Worm (Caenorhabditis elegans) whole organism, L4 larva: ENCODE measurements around the gene dac-1.

Experiments
- T26A8.4 ChIP-seq: fragments of 200-800 bp; sonication (Bioruptor generic); IDR thresholded peaks from 2 replicates; pipeline ENCODE4 v1.3.6; 2022; ENCODE audit warnings: missing genetic modification characterization, missing compliant biosample characterization
- Y5F2A.4 ChIP-seq: fragments of 200-800 bp; sonication (Bioruptor generic); optimal IDR thresholded peaks from 2 replicates; lab custom pipeline; 2018; ENCODE audit warnings: mild to moderate bottlenecking, missing genetic modification characterization, missing compliant biosample characterization
- aha-1 ChIP-seq: fragments of 150-350 bp; peaks from one replicate; lab custom pipeline; 2014; ENCODE audit warnings: missing biosample characterization, missing genetic modification characterization
- ceh-44 ChIP-seq: fragments of 200-800 bp; sonication (Bioruptor generic); IDR thresholded peaks from 2 replicates; pipeline ENCODE4 v1.3.6; 2022; ENCODE audit warnings: missing genetic modification reagents, missing genetic modification characterization, missing compliant biosample characterization
- ceh-62 ChIP-seq: sonication (generic microtip); optimal IDR thresholded peaks from 2 replicates; lab custom pipeline; 2017; ENCODE audit warnings: missing biosample characterization, missing genetic modification characterization
- ces-1 ChIP-seq: fragments of 150-350 bp; sonication (generic microtip); optimal IDR thresholded peaks from 4 replicates; lab custom pipeline; 2014; ENCODE audit warnings: missing biosample characterization, missing genetic modification reagents, missing genetic modification characterization
- daf-16 ChIP-seq, 3 experiments: sonication (generic microtip); optimal IDR thresholded peaks; 2 replicates each; lab custom pipeline; 2016 to 2017; ENCODE audit warnings: missing genetic modification characterization in 3 of 3, missing genetic modification reagents in 3 of 3, mild to moderate bottlenecking in 2 of 3, missing compliant biosample characterization in 2 of 3, missing biosample characterization in 1 of 3, moderate library complexity in 1 of 3
- dpl-1 ChIP-seq: fragments of 150-350 bp; optimal IDR thresholded peaks from 2 replicates; lab custom pipeline; 2014; ENCODE audit warnings: missing biosample characterization, missing genetic modification reagents, missing genetic modification characterization
- dve-1 ChIP-seq: sonication (generic microtip); optimal IDR thresholded peaks from 2 replicates; lab custom pipeline; 2017; ENCODE audit warnings: antibody characterized with exemption, mild to moderate bottlenecking, missing genetic modification characterization, missing compliant biosample characterization; ENCODE audit not compliant: insufficient read depth
- lin-1 ChIP-seq: fragments of 200-800 bp; sonication (Bioruptor generic); IDR thresholded peaks from 2 replicates; pipeline ENCODE4 v1.3.6; 2022; ENCODE audit warnings: missing genetic modification reagents, missing genetic modification characterization, missing compliant biosample characterization
- lin-38 ChIP-seq: fragments of 200-800 bp; sonication (Bioruptor generic); IDR thresholded peaks from 2 replicates; pipeline ENCODE4 v1.3.6; 2022; ENCODE audit warnings: missing genetic modification reagents, missing genetic modification characterization, missing compliant biosample characterization
- madf-9 ChIP-seq: fragments of 200-800 bp; sonication (Bioruptor generic); conservative IDR thresholded peaks from 2 replicates; pipeline ENCODE4 v1.3.6; 2022; ENCODE audit warnings: missing genetic modification reagents, missing genetic modification characterization, missing compliant biosample characterization
- mes-2 ChIP-seq: sonication (generic microtip); optimal IDR thresholded peaks from 2 replicates; lab custom pipeline; 2016; ENCODE audit warnings: missing genotype, mild to moderate bottlenecking, missing genetic modification characterization, missing compliant biosample characterization; ENCODE audit not compliant: poor library complexity, severe bottlenecking
- nhr-11 ChIP-seq: fragments of 150-350 bp; optimal IDR thresholded peaks from 2 replicates; lab custom pipeline; 2014; ENCODE audit warnings: missing biosample characterization, missing genetic modification characterization
- nhr-76 ChIP-seq: fragments of 150-350 bp; optimal IDR thresholded peaks from 2 replicates; lab custom pipeline; 2014; ENCODE audit warnings: missing biosample characterization, missing genetic modification characterization
- pha-4 ChIP-seq, 2 experiments: fragments of 150-350 bp in 1 of 2; fragments of 200-800 bp in 1 of 2; sonication (Bioruptor generic) in 1 of 2; IDR thresholded peaks in 1 of 2; optimal IDR thresholded peaks in 1 of 2; 2 replicates each; pipeline versions ENCODE4 v1.3.6 to Lab custom; 2014 to 2022; ENCODE audit warnings: missing genetic modification characterization in 2 of 2, missing genetic modification reagents in 2 of 2, missing biosample characterization in 1 of 2, missing compliant biosample characterization in 1 of 2
- pqm-1 ChIP-seq: sonication (generic microtip); optimal IDR thresholded peaks from 2 replicates; lab custom pipeline; 2017; ENCODE audit warnings: missing biosample characterization, missing genetic modification characterization
- rbr-2 ChIP-seq: sonication (generic microtip); optimal IDR thresholded peaks from 2 replicates; lab custom pipeline; 2016; ENCODE audit warnings: missing genotype, missing genetic modification characterization, missing compliant biosample characterization
- tag-97 ChIP-seq: fragments of 200-800 bp; sonication (Bioruptor generic); IDR thresholded peaks from 2 replicates; pipeline ENCODE4 v1.3.6; 2022; ENCODE audit warnings: missing genetic modification characterization, missing compliant biosample characterization
- unc-39 ChIP-seq: sonication (generic microtip); optimal IDR thresholded peaks from 2 replicates; lab custom pipeline; 2017; ENCODE audit warnings: missing biosample characterization, missing genetic modification characterization

The dac-1 gene

DNA sequence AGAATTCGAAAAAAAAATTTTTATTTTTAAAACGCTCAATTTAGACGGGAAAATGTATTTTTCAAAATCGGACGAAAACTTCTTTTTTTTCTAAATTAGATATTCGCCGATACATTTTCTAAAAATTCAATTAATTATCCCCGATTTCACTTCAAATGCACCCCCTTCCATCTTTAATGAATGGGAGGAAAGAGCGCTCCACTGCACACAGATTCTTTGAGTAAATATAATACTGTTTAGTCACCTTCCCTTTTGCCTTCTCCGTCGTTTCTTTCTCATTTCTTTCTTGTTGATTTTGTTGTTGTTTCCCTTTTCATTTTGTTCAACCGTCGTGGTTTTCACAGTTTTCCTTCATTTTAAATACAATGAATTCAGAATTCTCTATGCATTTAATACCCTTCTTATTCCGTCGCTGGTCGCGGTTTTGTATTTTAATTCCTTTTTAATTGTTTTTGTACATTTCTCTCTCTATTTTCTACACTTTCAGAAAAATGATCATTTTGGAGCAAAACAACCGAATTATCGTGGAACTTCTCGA is 45.9 kb downstream of the dac-1 start, which contains the start of gene arx-4:
Gene arx-4 (plus strand): TSS at position 488 of the 538 bp plus-strand sequence.
- no peak for TF ChIP-seq pha-4 (GFP tag; IDR thresholded peaks at IDR 0.05; lab: Robert Waterston, UW)
- peak; percentile 34 for TF ChIP-seq pha-4 (tag; optimal IDR thresholded peaks at IDR 0.05; lab: Kevin White, UChicago)
- peak; percentile 89 for TF ChIP-seq aha-1 (tag; lab: Kevin White, UChicago)
- no peak for TF ChIP-seq dpl-1
- peak; percentile 40 for TF ChIP-seq mes-2 (tag; lab: Kevin White, UChicago)
- no peak for TF ChIP-seq rbr-2 (tag; lab: Kevin White, UChicago)
- no peak for TF ChIP-seq nhr-76 (tag; lab: Kevin White, UChicago)
- peak; percentile 50 for TF ChIP-seq lin-38
- no peak for TF ChIP-seq tag-97
- TF ChIP-seq daf-16 (GFP tag; optimal IDR thresholded peaks at IDR 0.05; lab: Kevin White, UChicago): no peak
- TF ChIP-seq daf-16 (tag; optimal IDR thresholded peaks at IDR 0.05; lab: Kevin White, UChicago): peak; percentile 36
- TF ChIP-seq dve-1 (tag; lab: Kevin White, UChicago): peak; percentile 7

DNA sequence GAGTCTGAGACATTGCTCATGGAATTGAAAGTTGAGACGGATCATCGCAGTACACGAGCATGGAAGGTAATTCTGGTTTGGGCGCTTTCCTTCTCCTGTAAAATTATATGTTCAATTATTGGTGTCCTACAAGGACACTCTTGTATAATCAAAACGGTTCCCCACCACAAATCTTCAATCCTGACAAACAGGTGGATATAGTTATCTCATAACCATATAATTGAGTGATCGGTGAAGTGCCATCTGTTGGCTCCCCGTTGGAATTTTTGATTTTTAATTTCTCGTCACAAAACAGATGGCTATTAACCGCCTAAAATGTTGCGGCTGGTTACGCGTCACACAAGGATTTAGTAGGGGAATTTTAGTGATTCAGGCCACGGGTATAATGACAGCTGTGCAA is 52.9 kb downstream of the dac-1 start:
- TF ChIP-seq aha-1 (tag; lab: Kevin White, UChicago): peak; percentile 84
- TF ChIP-seq madf-9 (GFP tag; lab: Robert Waterston, UW): no peak

ce11 chrIII:869869-870268 is 53.9 kb downstream of the dac-1 start, which contains the start of gene T24C4.2:
Gene T24C4.2 (minus strand): TSS chrIII:869969.
- TF ChIP-seq T26A8.4 (GFP tag; lab: Robert Waterston, UW) (no peak), unc-39 (tag; lab: Kevin White, UChicago) (no peak), ceh-62 (tag; lab: Kevin White, UChicago) (no peak), dpl-1 (no peak), lin-1 (GFP tag; lab: Robert Waterston, UW) (no peak)

DNA sequence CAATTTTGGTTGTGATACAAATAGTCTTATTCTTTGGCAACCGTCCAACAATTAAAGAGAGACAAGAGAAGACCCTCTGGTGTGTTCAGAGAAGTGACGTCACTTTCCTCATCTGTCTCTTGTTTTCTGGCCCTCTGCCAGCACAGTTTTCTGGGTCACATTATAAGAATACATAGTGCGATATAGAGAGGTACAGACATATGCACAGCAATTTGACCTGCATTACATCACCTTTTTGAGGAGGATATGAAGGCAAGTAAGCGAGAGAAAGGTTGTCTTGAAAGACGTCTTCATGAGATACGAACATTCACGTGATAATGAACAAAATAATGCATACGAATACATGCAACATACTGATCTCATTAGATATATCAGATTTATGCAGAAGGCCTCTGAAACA is 54.6 kb downstream of the dac-1 start:
- no peak for TF ChIP-seq Y5F2A.4
- no peak for TF ChIP-seq ces-1
- no peak for TF ChIP-seq lin-38
- no peak for TF ChIP-seq pqm-1 (tag; lab: Kevin White, UChicago)
- TF ChIP-seq ceh-44 (GFP tag; lab: Robert Waterston, UW): no peak
- no peak for TF ChIP-seq nhr-11 (tag; lab: Kevin White, UChicago)
- no peak for TF ChIP-seq dve-1 (tag; lab: Kevin White, UChicago)
